Worm (Caenorhabditis elegans) whole organism, young adult: ENCODE results near the gene T01D3.3.

Experiments
- C06A6.2 ChIP-seq: fragments of 200-800 bp; sonication (Bioruptor generic); conservative IDR thresholded peaks from 2 replicates; pipeline ENCODE4 v1.3.6; 2022; ENCODE audit warnings: missing genetic modification characterization, missing compliant biosample characterization
- gei-17 ChIP-seq: fragments of 200-800 bp; sonication (Bioruptor generic); optimal IDR thresholded peaks from 2 replicates; lab custom pipeline; 2018; ENCODE audit warnings: mild to moderate bottlenecking, missing genetic modification characterization, missing compliant biosample characterization
- nfyb-1 ChIP-seq: fragments of 200-800 bp; sonication (Bioruptor generic); IDR thresholded peaks from 2 replicates; pipeline ENCODE4 v1.3.6; 2022; ENCODE audit warnings: missing genetic modification reagents, missing genetic modification characterization, missing compliant biosample characterization
- unc-62 ChIP-seq: fragments of 150-350 bp; optimal IDR thresholded peaks from 2 replicates; lab custom pipeline; 2014; ENCODE audit warnings: missing biosample characterization, missing genetic modification reagents, missing genetic modification characterization

- TF ChIP-seq unc-62 (GFP tag; lab: Kevin White, UChicago) (no peak), C06A6.2 (GFP tag; lab: Robert Waterston, UW) (0 out of 2 replicates have a peak, but pooled peaks have one; percentile 33), gei-17 (GFP tag; lab: Kevin White, UChicago) (peak; percentile 59), nfyb-1 (GFP tag; lab: Robert Waterston, UW) (peak; percentile 78)
These were observed 25.5 kb upstream of the T01D3.3 start, which contains the start of the genes tag-65 and ccz-1 for ce11 chrV:13678542-13678941.
